Worm (Caenorhabditis elegans): ENCODE data around the gene rpt-2.

rpt-2 gene

DNA sequence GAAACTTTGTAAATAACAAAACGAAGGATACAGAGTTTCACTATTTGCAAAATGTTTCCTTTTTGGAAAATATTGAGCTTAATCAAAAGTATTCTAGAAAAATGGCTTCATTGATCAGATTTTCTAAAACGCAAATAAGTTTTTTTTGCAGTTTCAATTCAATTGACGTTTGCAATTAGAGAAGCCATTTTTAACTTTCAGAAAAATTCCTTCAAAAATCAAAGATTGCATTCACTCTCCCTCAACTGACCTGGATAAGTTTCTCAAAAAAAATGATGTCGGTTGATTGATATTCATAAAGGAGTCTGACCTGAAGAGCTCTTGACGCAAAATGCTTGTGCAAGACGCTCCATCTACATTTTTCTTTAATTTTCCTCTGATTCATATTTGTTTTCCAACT, 43.8 kb downstream of the rpt-2 start:
- TF ChIP-seq ets-4 (tag; optimal IDR thresholded peaks at IDR 0.05): no peak
- TF ChIP-seq hlh-8 (tag; optimal IDR thresholded peaks at IDR 0.05): no peak
- no peak for TF ChIP-seq ceh-9 (tag; optimal IDR thresholded peaks at IDR 0.05)
- TF ChIP-seq nhr-232 (tag; optimal IDR thresholded peaks at IDR 0.05): no peak
- TF ChIP-seq F13H6.1 (tag; optimal IDR thresholded peaks at IDR 0.05): no peak
- TF ChIP-seq pax-1 (tag; optimal IDR thresholded peaks at IDR 0.05): no peak
- no peak for TF ChIP-seq pha-2 (tag; optimal IDR thresholded peaks at IDR 0.05)

DNA sequence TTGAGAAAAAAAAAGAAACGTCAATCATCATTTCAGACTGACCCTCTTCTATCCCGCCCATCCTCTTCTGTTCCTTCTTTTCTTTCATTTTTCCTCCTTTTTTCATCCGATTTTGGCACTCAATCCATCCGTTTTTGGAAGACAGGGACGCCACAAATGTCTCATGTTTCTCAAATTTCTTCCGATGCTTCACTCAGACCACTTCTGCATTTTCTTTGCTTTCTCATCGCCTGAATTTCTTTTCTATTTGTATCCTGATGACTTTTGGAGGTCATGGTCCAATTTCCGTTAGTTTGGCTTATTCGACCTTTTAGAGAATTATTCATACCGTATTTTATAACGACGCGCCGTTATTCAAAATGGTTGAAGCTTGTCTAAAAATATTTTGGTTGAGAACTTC, 44.9 kb downstream of the rpt-2 start:
- TF ChIP-seq ceh-14 (tag; optimal IDR thresholded peaks at IDR 0.05): no peak
- no peak for TF ChIP-seq ceh-24 (tag; optimal IDR thresholded peaks at IDR 0.05)
- TF ChIP-seq dve-1 (tag; optimal IDR thresholded peaks at IDR 0.05): no peak
